Worm (Caenorhabditis elegans) whole organism, L4 larva: ENCODE measurements around the gene sdc-2.

Experiments
- F10B5.3 ChIP-seq: sonication (generic microtip); optimal IDR thresholded peaks from 2 replicates; lab custom pipeline; 2016; ENCODE audit warnings: mild to moderate bottlenecking, missing genetic modification characterization, missing compliant biosample characterization
- F26F4.8 ChIP-seq: fragments of 200-800 bp; sonication (Bioruptor generic); conservative IDR thresholded peaks from 2 replicates; pipeline ENCODE4 v1.3.6; 2022; ENCODE audit warnings: missing genetic modification characterization, missing compliant biosample characterization
- F44E2.7 ChIP-seq: fragments of 200-800 bp; sonication (Bioruptor generic); IDR thresholded peaks from 2 replicates; pipeline ENCODE4 v2.1.2; 2022; ENCODE audit warnings: missing genetic modification characterization, missing compliant biosample characterization
- R02D3.7 ChIP-seq: fragments of 150-350 bp; sonication (generic microtip); optimal IDR thresholded peaks from 3 replicates; lab custom pipeline; 2014; ENCODE audit warnings: missing biosample characterization, missing genetic modification characterization
- Y105C5A.15 ChIP-seq: fragments of 200-800 bp; sonication (Bioruptor generic); IDR thresholded peaks from 2 replicates; pipeline ENCODE4 v1.3.6; 2022; ENCODE audit warnings: missing genetic modification characterization, missing compliant biosample characterization
- Y48G9A.11 ChIP-seq: fragments of 200-800 bp; sonication (Bioruptor generic); IDR thresholded peaks from 2 replicates; pipeline ENCODE4 v1.3.6; 2022; ENCODE audit warnings: missing genetic modification reagents, missing genetic modification characterization, missing compliant biosample characterization
- Y5F2A.4 ChIP-seq: fragments of 200-800 bp; sonication (Bioruptor generic); optimal IDR thresholded peaks from 2 replicates; lab custom pipeline; 2018; ENCODE audit warnings: mild to moderate bottlenecking, missing genetic modification characterization, missing compliant biosample characterization
- ZK337.2 ChIP-seq: fragments of 200-800 bp; sonication (Bioruptor generic); IDR thresholded peaks from 2 replicates; pipeline ENCODE4 v1.3.6; 2022; ENCODE audit warnings: missing genetic modification reagents, missing genetic modification characterization, missing compliant biosample characterization
- ZK546.5 ChIP-seq, 2 experiments: sonication (generic microtip); optimal IDR thresholded peaks; 2 replicates each; lab custom pipeline; 2017; ENCODE audit warnings: missing biosample characterization in 2 of 2, missing genetic modification characterization in 2 of 2
- arid-1 ChIP-seq: fragments of 200-800 bp; sonication (Bioruptor generic); conservative IDR thresholded peaks from 2 replicates; pipeline ENCODE4 v1.3.6; 2022; ENCODE audit warnings: missing genetic modification reagents, missing genetic modification characterization, missing compliant biosample characterization
- ceh-44 ChIP-seq: fragments of 200-800 bp; sonication (Bioruptor generic); IDR thresholded peaks from 2 replicates; pipeline ENCODE4 v1.3.6; 2022; ENCODE audit warnings: missing genetic modification reagents, missing genetic modification characterization, missing compliant biosample characterization
- ceh-62 ChIP-seq: sonication (generic microtip); optimal IDR thresholded peaks from 2 replicates; lab custom pipeline; 2017; ENCODE audit warnings: missing biosample characterization, missing genetic modification characterization
- ceh-82 ChIP-seq: sonication (generic microtip); optimal IDR thresholded peaks from 2 replicates; lab custom pipeline; 2017; ENCODE audit warnings: missing biosample characterization, missing genetic modification characterization
- ces-1 ChIP-seq: fragments of 150-350 bp; sonication (generic microtip); optimal IDR thresholded peaks from 4 replicates; lab custom pipeline; 2014; ENCODE audit warnings: missing biosample characterization, missing genetic modification reagents, missing genetic modification characterization
- cey-2 ChIP-seq: sonication (generic microtip); optimal IDR thresholded peaks from 3 replicates; lab custom pipeline; 2017; ENCODE audit warnings: missing genetic modification characterization, mild to moderate bottlenecking, missing compliant biosample characterization, antibody characterized with exemption, borderline replicate concordance; ENCODE audit not compliant: insufficient read depth
- daf-19 ChIP-seq: fragments of 200-800 bp; sonication (Bioruptor generic); conservative IDR thresholded peaks from 2 replicates; pipeline ENCODE4 v1.3.6; 2022; ENCODE audit warnings: missing genetic modification characterization, missing compliant biosample characterization
- daf-8 ChIP-seq: fragments of 200-800 bp; sonication (Bioruptor generic); IDR thresholded peaks from 2 replicates; pipeline ENCODE4 v1.3.6; 2022; ENCODE audit warnings: missing genetic modification characterization, missing compliant biosample characterization
- dmd-8 ChIP-seq: fragments of 200-800 bp; sonication (Bioruptor generic); IDR thresholded peaks from 2 replicates; pipeline ENCODE4 v1.3.6; 2022; ENCODE audit warnings: missing genetic modification characterization, missing compliant biosample characterization
- dmd-9 ChIP-seq: fragments of 200-800 bp; sonication (Bioruptor generic); IDR thresholded peaks from 2 replicates; pipeline ENCODE4 v1.3.6; 2022; ENCODE audit warnings: missing genetic modification reagents, missing genetic modification characterization, missing compliant biosample characterization
- dve-1 ChIP-seq: sonication (generic microtip); optimal IDR thresholded peaks from 2 replicates; lab custom pipeline; 2017; ENCODE audit warnings: antibody characterized with exemption, mild to moderate bottlenecking, missing genetic modification characterization, missing compliant biosample characterization; ENCODE audit not compliant: insufficient read depth
- egl-43 ChIP-seq: fragments of 200-800 bp; sonication (Bioruptor generic); IDR thresholded peaks from 2 replicates; pipeline ENCODE4 v1.3.6; 2022; ENCODE audit warnings: missing genetic modification reagents, missing genetic modification characterization, missing compliant biosample characterization
- fkh-10 ChIP-seq: fragments of 150-350 bp; optimal IDR thresholded peaks from 2 replicates; lab custom pipeline; 2014; ENCODE audit warnings: missing biosample characterization, missing genetic modification reagents, missing genetic modification characterization
- fos-1 ChIP-seq: fragments of 150-350 bp; optimal IDR thresholded peaks from 2 replicates; lab custom pipeline; 2014; ENCODE audit warnings: missing biosample characterization, missing genetic modification characterization
- gei-8 ChIP-seq: fragments of 200-800 bp; sonication (Bioruptor generic); optimal IDR thresholded peaks from 2 replicates; lab custom pipeline; 2018; ENCODE audit warnings: mild to moderate bottlenecking, missing genetic modification characterization, missing compliant biosample characterization
- hif-1 ChIP-seq, 2 experiments: sonication (generic microtip); optimal IDR thresholded peaks; 2 replicates each; lab custom pipeline; 2016 to 2017; ENCODE audit warnings: missing compliant biosample characterization in 2 of 2, missing genetic modification characterization in 2 of 2, missing genetic modification reagents in 2 of 2, missing genotype in 2 of 2, mild to moderate bottlenecking in 1 of 2
- hlh-30 ChIP-seq: sonication (generic microtip); optimal IDR thresholded peaks from 2 replicates; lab custom pipeline; 2017; ENCODE audit warnings: antibody characterized with exemption, mild to moderate bottlenecking, missing genetic modification characterization, missing compliant biosample characterization; ENCODE audit not compliant: insufficient read depth
- jun-1 ChIP-seq: fragments of 150-350 bp; optimal IDR thresholded peaks from 2 replicates; lab custom pipeline; 2014; ENCODE audit warnings: missing biosample characterization, missing genetic modification reagents, missing genetic modification characterization
- lim-7 ChIP-seq: fragments of 200-800 bp; sonication (Bioruptor generic); IDR thresholded peaks from 2 replicates; pipeline ENCODE4 v1.3.6; 2022; ENCODE audit warnings: missing genetic modification characterization, missing compliant biosample characterization
- lin-15B ChIP-seq: fragments of 150-350 bp; sonication (generic microtip); optimal IDR thresholded peaks from 3 replicates; lab custom pipeline; 2014; ENCODE audit warnings: missing biosample characterization, missing genetic modification characterization
- lin-29 ChIP-seq: fragments of 200-800 bp; sonication (Bioruptor generic); IDR thresholded peaks from 2 replicates; pipeline ENCODE4 v1.3.6; 2022; ENCODE audit warnings: missing genetic modification reagents, missing genetic modification characterization, missing compliant biosample characterization
- lin-38 ChIP-seq: fragments of 200-800 bp; sonication (Bioruptor generic); IDR thresholded peaks from 2 replicates; pipeline ENCODE4 v1.3.6; 2022; ENCODE audit warnings: missing genetic modification reagents, missing genetic modification characterization, missing compliant biosample characterization
- lin-39 ChIP-seq: fragments of 150-350 bp; optimal IDR thresholded peaks from 2 replicates; lab custom pipeline; 2014; ENCODE audit warnings: missing biosample characterization, missing genetic modification reagents, missing genetic modification characterization
- lir-3 ChIP-seq: sonication (generic microtip); optimal IDR thresholded peaks from 2 replicates; lab custom pipeline; 2016; ENCODE audit warnings: mild to moderate bottlenecking, missing genetic modification characterization, missing compliant biosample characterization
- lsy-2 ChIP-seq, 2 experiments: fragments of 150-350 bp in 1 of 2; sonication (generic microtip) in 1 of 2; optimal IDR thresholded peaks; 2 replicates each; lab custom pipeline; 2014 to 2017; ENCODE audit warnings: missing biosample characterization in 2 of 2, missing genetic modification characterization in 2 of 2
- madf-5 ChIP-seq, 2 experiments: fragments of 200-800 bp; sonication (Bioruptor generic); IDR thresholded peaks; 2 replicates each; pipeline ENCODE4 v1.3.6; 2022; ENCODE audit warnings: missing compliant biosample characterization in 2 of 2, missing genetic modification characterization in 2 of 2
- mes-2 ChIP-seq: sonication (generic microtip); optimal IDR thresholded peaks from 2 replicates; lab custom pipeline; 2016; ENCODE audit warnings: missing genotype, mild to moderate bottlenecking, missing genetic modification characterization, missing compliant biosample characterization; ENCODE audit not compliant: poor library complexity, severe bottlenecking
- nhr-10 ChIP-seq: fragments of 150-350 bp; optimal IDR thresholded peaks from 2 replicates; lab custom pipeline; 2014; ENCODE audit warnings: missing biosample characterization, missing genetic modification characterization
- nhr-11 ChIP-seq: fragments of 150-350 bp; optimal IDR thresholded peaks from 2 replicates; lab custom pipeline; 2014; ENCODE audit warnings: missing biosample characterization, missing genetic modification characterization
- nhr-111 ChIP-seq: fragments of 200-800 bp; sonication (Bioruptor generic); optimal IDR thresholded peaks from 2 replicates; lab custom pipeline; 2018; ENCODE audit warnings: mild to moderate bottlenecking, missing genetic modification characterization, missing compliant biosample characterization
- nhr-237 ChIP-seq: sonication (generic microtip); optimal IDR thresholded peaks from 2 replicates; lab custom pipeline; 2017; ENCODE audit warnings: missing biosample characterization, missing genetic modification characterization
- nhr-42 ChIP-seq: fragments of 200-800 bp; sonication (Bioruptor generic); IDR thresholded peaks from 2 replicates; pipeline ENCODE4 v1.3.6; 2022; ENCODE audit warnings: missing genetic modification characterization, missing compliant biosample characterization
- nhr-6 ChIP-seq: fragments of 150-350 bp; optimal IDR thresholded peaks from 2 replicates; lab custom pipeline; 2014; ENCODE audit warnings: missing biosample characterization, missing genetic modification characterization
- nhr-77 ChIP-seq: fragments of 150-350 bp; optimal IDR thresholded peaks from 2 replicates; lab custom pipeline; 2014; ENCODE audit warnings: missing biosample characterization, missing genetic modification characterization
- pqm-1 ChIP-seq: sonication (generic microtip); optimal IDR thresholded peaks from 2 replicates; lab custom pipeline; 2017; ENCODE audit warnings: missing biosample characterization, missing genetic modification characterization
- snpc-1.2 ChIP-seq: fragments of 200-800 bp; sonication (Bioruptor generic); IDR thresholded peaks from 2 replicates; pipeline ENCODE4 v1.3.6; 2022; ENCODE audit warnings: missing genetic modification reagents, missing genetic modification characterization, missing compliant biosample characterization
- spr-3 ChIP-seq: fragments of 200-800 bp; sonication (Bioruptor generic); optimal IDR thresholded peaks from 2 replicates; lab custom pipeline; 2018; ENCODE audit warnings: mild to moderate bottlenecking, missing genetic modification characterization, missing compliant biosample characterization
- tag-97 ChIP-seq: fragments of 200-800 bp; sonication (Bioruptor generic); IDR thresholded peaks from 2 replicates; pipeline ENCODE4 v1.3.6; 2022; ENCODE audit warnings: missing genetic modification characterization, missing compliant biosample characterization
- vab-7 ChIP-seq: fragments of 200-800 bp; sonication (Bioruptor generic); IDR thresholded peaks from 2 replicates; pipeline ENCODE4 v1.3.6; 2022; ENCODE audit warnings: missing genetic modification reagents, missing genetic modification characterization, missing compliant biosample characterization
- zag-1 ChIP-seq: fragments of 150-350 bp; optimal IDR thresholded peaks from 2 replicates; lab custom pipeline; 2014; ENCODE audit warnings: missing biosample characterization, missing genetic modification characterization
- zfp-2 ChIP-seq: sonication (generic microtip); optimal IDR thresholded peaks from 2 replicates; lab custom pipeline; 2016; ENCODE audit warnings: mild to moderate bottlenecking, missing genetic modification characterization, missing compliant biosample characterization
- zfp-3 ChIP-seq: fragments of 200-800 bp; sonication (Bioruptor generic); conservative IDR thresholded peaks from 2 replicates; pipeline ENCODE4 v1.3.6; 2022; ENCODE audit warnings: missing genetic modification reagents, missing genetic modification characterization, missing compliant biosample characterization
- ztf-11 ChIP-seq: fragments of 150-350 bp; optimal IDR thresholded peaks from 2 replicates; lab custom pipeline; 2014; ENCODE audit warnings: missing biosample characterization, missing genetic modification characterization
- ztf-7 ChIP-seq: fragments of 150-350 bp; optimal IDR thresholded peaks from 2 replicates; lab custom pipeline; 2014; ENCODE audit warnings: missing biosample characterization, missing genetic modification characterization

sdc-2 gene

DNA sequence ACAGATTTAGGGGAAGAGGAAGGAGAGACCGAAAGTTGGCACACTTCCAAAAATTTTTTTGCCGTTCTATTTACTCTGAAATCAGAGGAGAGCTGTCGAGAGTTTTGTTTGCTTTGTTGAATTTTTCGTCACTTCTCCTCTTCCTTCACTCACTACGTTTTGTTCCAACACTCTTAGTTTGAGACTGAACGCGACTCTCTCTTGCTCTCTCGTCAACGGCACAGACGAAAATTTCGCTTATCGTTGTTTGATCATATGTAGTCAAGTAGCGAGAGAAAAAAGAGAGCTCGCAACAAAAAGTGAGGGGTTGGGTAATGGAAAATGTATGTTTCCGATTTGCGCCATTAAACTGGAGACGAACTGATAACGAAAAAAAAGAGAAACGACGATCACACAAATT lies 39.9 kb upstream of the sdc-2 start:
- TF ChIP-seq lin-39 (tag; lab: Kevin White, UChicago): no peak
- TF ChIP-seq ZK337.2 (GFP tag; lab: Robert Waterston, UW): no peak
- no peak for TF ChIP-seq jun-1 (tag; lab: Kevin White, UChicago)
- TF ChIP-seq daf-8 (GFP tag; lab: Robert Waterston, UW): no peak
- TF ChIP-seq egl-43: peak; percentile 41; the same call in 1 of the 2 replicates
- TF ChIP-seq fkh-10 (GFP tag; lab: Kevin White, UChicago): no peak
- no peak for TF ChIP-seq vab-7
- no peak for TF ChIP-seq snpc-1.2 (GFP tag; lab: Robert Waterston, UW)
- TF ChIP-seq R02D3.7: no peak
- no peak for TF ChIP-seq lim-7 (GFP tag; lab: Robert Waterston, UW)
- TF ChIP-seq lin-29: no peak
- peak; percentile 2 for TF ChIP-seq nhr-11 (tag; lab: Kevin White, UChicago)
- TF ChIP-seq dve-1 (tag; lab: Kevin White, UChicago): peak; percentile 79
- TF ChIP-seq zfp-3: no peak
- no peak for TF ChIP-seq ceh-62
- no peak for TF ChIP-seq nhr-237
- TF ChIP-seq tag-97 (GFP tag; lab: Robert Waterston, UW): no peak
- TF ChIP-seq ZK546.5 (tag; optimal IDR thresholded peaks at IDR 0.05; lab: Kevin White, UChicago): no peak
- TF ChIP-seq nhr-111 (GFP tag; lab: Kevin White, UChicago): no peak
- TF ChIP-seq hif-1 (tag; optimal IDR thresholded peaks at IDR 0.05; lab: Kevin White, UChicago): no peak
- no peak for TF ChIP-seq ces-1 (GFP tag; lab: Kevin White, UChicago)
- TF ChIP-seq fos-1 (tag; lab: Kevin White, UChicago): no peak
- no peak for TF ChIP-seq ztf-11 (tag; lab: Kevin White, UChicago)
- TF ChIP-seq lin-15B: no peak
- TF ChIP-seq ceh-82: no peak
- no peak for TF ChIP-seq dmd-9 (GFP tag; lab: Robert Waterston, UW)
- peak; percentile 51 for TF ChIP-seq nhr-77 (tag; lab: Kevin White, UChicago)
- TF ChIP-seq ztf-7 (tag; lab: Kevin White, UChicago): no peak
- TF ChIP-seq hlh-30: peak; percentile 25
- no peak for TF ChIP-seq spr-3 (GFP tag; lab: Kevin White, UChicago)
- no peak for TF ChIP-seq arid-1 (GFP tag; lab: Robert Waterston, UW)
- no peak for TF ChIP-seq ceh-44 (GFP tag; lab: Robert Waterston, UW)
- no peak; the same call in 1 of the 2 replicates for TF ChIP-seq lin-38
- TF ChIP-seq Y105C5A.15 (GFP tag; lab: Robert Waterston, UW): no peak
- no peak for TF ChIP-seq madf-5 (GFP tag; IDR thresholded peaks at IDR 0.05; lab: Robert Waterston, UW)
- no peak for TF ChIP-seq F26F4.8 (GFP tag; lab: Robert Waterston, UW)
- no peak for TF ChIP-seq nhr-6 (tag; lab: Kevin White, UChicago)
- TF ChIP-seq daf-19 (GFP tag; lab: Robert Waterston, UW): no peak
- TF ChIP-seq nhr-10 (tag; lab: Kevin White, UChicago): peak; percentile 26
- TF ChIP-seq lsy-2 (tag; optimal IDR thresholded peaks at IDR 0.05; lab: Kevin White, UChicago): peak in 1 of 2 experiments; percentile 29
- peak; percentile 82 for TF ChIP-seq pqm-1
- no peak for TF ChIP-seq F10B5.3 (tag; lab: Kevin White, UChicago)
- no peak for TF ChIP-seq Y48G9A.11
- TF ChIP-seq Y5F2A.4 (GFP tag; lab: Kevin White, UChicago): no peak
- no peak for TF ChIP-seq cey-2 (tag; lab: Kevin White, UChicago)
- no peak for TF ChIP-seq nhr-42 (GFP tag; lab: Robert Waterston, UW)
- no peak for TF ChIP-seq zag-1 (tag; lab: Kevin White, UChicago)
- TF ChIP-seq F44E2.7 (GFP tag; lab: Robert Waterston, UW): no peak
- no peak for TF ChIP-seq zfp-2 (tag; lab: Kevin White, UChicago)
- TF ChIP-seq dmd-8 (GFP tag; lab: Robert Waterston, UW): no peak
- TF ChIP-seq lir-3 (tag; lab: Kevin White, UChicago): no peak
- TF ChIP-seq gei-8 (GFP tag; lab: Kevin White, UChicago): no peak
- peak; percentile 32 for TF ChIP-seq mes-2
